Fruit fly (Drosophila melanogaster) whole organism, embryonic: Measurements from ENCODE around the gene ghi.

ENCODE experiments used
- Asciz ChIP-seq: fragments of 200-800 bp; sonication (Bioruptor generic); optimal IDR thresholded peaks from 2 replicates; lab custom pipeline; 2017; ENCODE audit warnings: missing biosample characterization, mild to moderate bottlenecking, missing genetic modification characterization, missing genetic modification reagents
- CG10431 ChIP-seq: fragments of 200-800 bp; sonication (Bioruptor generic); optimal IDR thresholded peaks from 3 replicates; lab custom pipeline; 2018; ENCODE audit warnings: missing biosample characterization, mild to moderate bottlenecking, missing genetic modification characterization
- CG11504 ChIP-seq: fragments of 200-800 bp; sonication (Bioruptor generic); optimal IDR thresholded peaks from 3 replicates; lab custom pipeline; 2019; ENCODE audit warnings: missing biosample characterization, mild to moderate bottlenecking, missing genetic modification characterization, moderate library complexity
- CG12219 ChIP-seq: fragments of 200-800 bp; sonication (Bioruptor generic); optimal IDR thresholded peaks from 3 replicates; lab custom pipeline; 2018; ENCODE audit warnings: missing biosample characterization, mild to moderate bottlenecking, missing genetic modification characterization
- CG12236 ChIP-seq: fragments of 200-800 bp; sonication (Bioruptor generic); optimal IDR thresholded peaks from 2 replicates; lab custom pipeline; 2016; ENCODE audit warnings: missing biosample characterization, missing genetic modification characterization
- CG12391 ChIP-seq: fragments of 200-800 bp; sonication (Bioruptor generic); optimal IDR thresholded peaks from 3 replicates; lab custom pipeline; 2018; ENCODE audit warnings: missing biosample characterization, mild to moderate bottlenecking, missing genetic modification characterization, moderate library complexity
- CG12942 ChIP-seq: fragments of 200-800 bp; sonication (Bioruptor generic); optimal IDR thresholded peaks from 3 replicates; lab custom pipeline; 2016; ENCODE audit warnings: missing biosample characterization, missing genetic modification characterization
- CG13287 ChIP-seq: fragments of 200-800 bp; sonication (Bioruptor generic); IDR thresholded peaks from 2 replicates; pipeline ENCODE4 v1.3.6; 2022; ENCODE audit warnings: missing biosample characterization, missing genetic modification characterization; ENCODE audit not compliant: partially characterized antibody
- CG13775 ChIP-seq: fragments of 200-800 bp; sonication (Bioruptor generic); optimal IDR thresholded peaks from 3 replicates; lab custom pipeline; 2017; ENCODE audit warnings: missing biosample characterization, mild to moderate bottlenecking, missing genetic modification characterization
- CG2712 ChIP-seq: fragments of 200-800 bp; optimal IDR thresholded peaks from 3 replicates; lab custom pipeline; 2019; ENCODE audit warnings: missing biosample characterization, mild to moderate bottlenecking, missing genetic modification characterization, moderate library complexity
- CG34376 ChIP-seq: fragments of 200-800 bp; sonication (Bioruptor generic); optimal IDR thresholded peaks from 2 replicates; lab custom pipeline; 2018; ENCODE audit warnings: missing biosample characterization, mild to moderate bottlenecking, missing genetic modification characterization
- CG3847 ChIP-seq: fragments of 200-800 bp; sonication (Bioruptor generic); IDR thresholded peaks from 2 replicates; pipeline ENCODE4 v1.3.6; 2022; ENCODE audit warnings: missing biosample characterization, missing genetic modification characterization
- CG4360 ChIP-seq: fragments of 200-800 bp; sonication (Bioruptor generic); IDR thresholded peaks from 2 replicates; pipeline ENCODE4 v1.3.6; 2022; ENCODE audit warnings: missing biosample characterization, missing genetic modification characterization
- CG4404 ChIP-seq: fragments of 200-800 bp; sonication (Bioruptor generic); IDR thresholded peaks from 2 replicates; pipeline ENCODE4 v1.3.6; 2022; ENCODE audit warnings: missing biosample characterization, missing genetic modification characterization
- CG6813 ChIP-seq: fragments of 200-800 bp; sonication (Bioruptor generic); optimal IDR thresholded peaks from 2 replicates; lab custom pipeline; 2017; ENCODE audit warnings: missing biosample characterization, missing genetic modification characterization, mild to moderate bottlenecking, moderate library complexity, missing genetic modification reagents
- CG7271 ChIP-seq: fragments of 200-800 bp; sonication (Bioruptor generic); optimal IDR thresholded peaks from 2 replicates; lab custom pipeline; 2018; ENCODE audit warnings: missing biosample characterization, mild to moderate bottlenecking, missing genetic modification characterization, moderate library complexity
- CG7928 ChIP-seq: fragments of 200-800 bp; sonication (Bioruptor generic); optimal IDR thresholded peaks from 2 replicates; lab custom pipeline; 2017; ENCODE audit warnings: missing biosample characterization, mild to moderate bottlenecking, missing genetic modification characterization
- CG8281 ChIP-seq: fragments of 200-800 bp; sonication (Bioruptor generic); optimal IDR thresholded peaks from 2 replicates; lab custom pipeline; 2018; ENCODE audit warnings: missing biosample characterization, mild to moderate bottlenecking, missing genetic modification characterization, moderate library complexity
- CTCF ChIP-seq: fragments of 200-800 bp; sonication (Bioruptor generic); optimal IDR thresholded peaks from 2 replicates; lab custom pipeline; 2017; ENCODE audit warnings: missing biosample characterization, mild to moderate bottlenecking, missing genetic modification characterization, moderate library complexity
- Drgx ChIP-seq: fragments of 200-800 bp; sonication (Bioruptor generic); IDR thresholded peaks from 2 replicates; pipeline ENCODE4 v1.3.6; 2022; ENCODE audit warnings: missing biosample characterization, missing genetic modification characterization
- E2f1 ChIP-seq: fragments of 200-800 bp; sonication (Bioruptor generic); IDR thresholded peaks from 2 replicates; pipeline ENCODE4 v1.3.6; 2022; ENCODE audit warnings: missing biosample characterization, missing genetic modification characterization
- ERR ChIP-seq: fragments of 200-800 bp; sonication (Bioruptor generic); optimal IDR thresholded peaks from 2 replicates; lab custom pipeline; 2016; ENCODE audit warnings: missing biosample characterization, missing genetic modification characterization
- Elba2 ChIP-seq: fragments of 200-800 bp; sonication (Bioruptor generic); optimal IDR thresholded peaks from 3 replicates; lab custom pipeline; 2016; ENCODE audit warnings: missing biosample characterization, missing genetic modification characterization
- HLH4C ChIP-seq: fragments of 200-800 bp; sonication (Bioruptor generic); IDR thresholded peaks from 3 replicates; pipeline ENCODE4 v1.3.6; 2022; ENCODE audit warnings: missing biosample characterization, missing genetic modification characterization; ENCODE audit not compliant: partially characterized antibody
- Lpt ChIP-seq: fragments of >200 bp; optimal IDR thresholded peaks from 2 replicates; lab custom pipeline; 2018; ENCODE audit warnings: missing biosample characterization, missing genetic modification characterization
- Med ChIP-seq: fragments of 200-800 bp; sonication (Bioruptor generic); peaks from one replicate; lab custom pipeline; 2016; ENCODE audit warnings: missing biosample characterization, missing genetic modification characterization, mild to moderate bottlenecking, inconsistent platforms, moderate library complexity
- Meics ChIP-seq: fragments of 200-800 bp; sonication (Bioruptor generic); optimal IDR thresholded peaks from 2 replicates; lab custom pipeline; 2017; ENCODE audit warnings: missing biosample characterization, mild to moderate bottlenecking, missing genetic modification characterization
- Mes4 ChIP-seq: fragments of 200-800 bp; sonication (Bioruptor generic); optimal IDR thresholded peaks from 2 replicates; lab custom pipeline; 2016; ENCODE audit warnings: missing biosample characterization, missing genetic modification characterization
- Ptx1 ChIP-seq: fragments of 200-800 bp; sonication (Bioruptor generic); IDR thresholded peaks from 2 replicates; pipeline ENCODE4 v1.3.6; 2022; ENCODE audit warnings: missing biosample characterization, missing genetic modification characterization
- Sin3A ChIP-seq: fragments of >200 bp; optimal IDR thresholded peaks from 2 replicates; lab custom pipeline; 2018
- Trl ChIP-seq, 3 experiments: fragments of >200 bp in 2 of 3; fragments of 200-800 bp in 1 of 3; sonication (Bioruptor generic) in 1 of 3; optimal IDR thresholded peaks; 2 replicates in 1 of 3; 3 replicates in 2 of 3; lab custom pipeline; 2016 to 2017; ENCODE audit warnings: missing biosample characterization in 1 of 3, missing genetic modification characterization in 1 of 3
- YL-1 ChIP-seq: fragments of 200-800 bp; sonication (Bioruptor generic); optimal IDR thresholded peaks from 3 replicates; lab custom pipeline; 2017; ENCODE audit warnings: missing biosample characterization, mild to moderate bottlenecking, missing genetic modification characterization
- ase ChIP-seq: fragments of 200-800 bp; sonication (Bioruptor generic); IDR thresholded peaks from 3 replicates; pipeline ENCODE4 v1.3.6; 2022; ENCODE audit warnings: missing biosample characterization, missing genetic modification characterization
- croc ChIP-seq: fragments of 200-800 bp; sonication (Bioruptor generic); conservative IDR thresholded peaks from 3 replicates; pipeline ENCODE4 v1.3.6; 2022; ENCODE audit warnings: missing biosample characterization, missing genetic modification characterization
- ewg ChIP-seq: fragments of 200-800 bp; sonication (Bioruptor generic); optimal IDR thresholded peaks from 3 replicates; lab custom pipeline; 2017; ENCODE audit warnings: mild to moderate bottlenecking, missing biosample characterization, missing genetic modification reagents, missing genetic modification characterization
- exex ChIP-seq: fragments of 200-800 bp; sonication (Bioruptor generic); optimal IDR thresholded peaks from 4 replicates; lab custom pipeline; 2018; ENCODE audit warnings: missing biosample characterization, mild to moderate bottlenecking, missing genetic modification characterization, moderate library complexity
- eyg ChIP-seq: fragments of 200-800 bp; sonication (Bioruptor generic); optimal IDR thresholded peaks from 3 replicates; lab custom pipeline; 2016; ENCODE audit warnings: missing biosample characterization, missing genetic modification characterization
- fd102C ChIP-seq: fragments of 200-800 bp; sonication (Bioruptor generic); optimal IDR thresholded peaks from 2 replicates; lab custom pipeline; 2018; ENCODE audit warnings: missing biosample characterization, mild to moderate bottlenecking, missing genetic modification characterization, moderate library complexity
- fd96Cb ChIP-seq: fragments of 200-800 bp; sonication (Bioruptor generic); optimal IDR thresholded peaks from 2 replicates; lab custom pipeline; 2018; ENCODE audit warnings: missing biosample characterization, mild to moderate bottlenecking, missing genetic modification characterization, moderate library complexity
- grau ChIP-seq: fragments of 200-800 bp; optimal IDR thresholded peaks from 3 replicates; lab custom pipeline; 2019; ENCODE audit warnings: missing biosample characterization, mild to moderate bottlenecking, missing genetic modification characterization, moderate library complexity
- gro ChIP-seq: fragments of 200-800 bp; sonication (Bioruptor generic); optimal IDR thresholded peaks from 2 replicates; lab custom pipeline; 2016; ENCODE audit warnings: missing biosample characterization, missing genetic modification characterization
- ind ChIP-seq: fragments of 200-800 bp; sonication (Bioruptor generic); optimal IDR thresholded peaks from 3 replicates; lab custom pipeline; 2016; ENCODE audit warnings: missing biosample characterization, missing genetic modification characterization
- nerfin-1 ChIP-seq: fragments of 200-800 bp; sonication (Bioruptor generic); optimal IDR thresholded peaks from 3 replicates; lab custom pipeline; 2019; ENCODE audit warnings: missing biosample characterization, mild to moderate bottlenecking, missing genetic modification characterization, moderate library complexity
- pros ChIP-seq: fragments of 200-800 bp; sonication (Bioruptor generic); optimal IDR thresholded peaks from 3 replicates; lab custom pipeline; 2019; ENCODE audit warnings: missing biosample characterization, mild to moderate bottlenecking, missing genetic modification characterization, moderate library complexity
- ro ChIP-seq: fragments of 200-800 bp; sonication (Bioruptor generic); IDR thresholded peaks from 2 replicates; pipeline ENCODE4 v1.3.6; 2022; ENCODE audit warnings: missing biosample characterization, missing genetic modification characterization
- scrt ChIP-seq: fragments of 200-800 bp; sonication (Bioruptor generic); optimal IDR thresholded peaks from 2 replicates; lab custom pipeline; 2018; ENCODE audit warnings: missing biosample characterization, mild to moderate bottlenecking, missing genetic modification characterization, moderate library complexity
- sens ChIP-seq: fragments of 200-800 bp; sonication (Bioruptor generic); peaks from one replicate; lab custom pipeline; 2016; ENCODE audit warnings: missing biosample characterization, missing genetic modification characterization
- tap ChIP-seq: fragments of 200-800 bp; optimal IDR thresholded peaks from 3 replicates; lab custom pipeline; 2019; ENCODE audit warnings: missing biosample characterization, mild to moderate bottlenecking, missing genetic modification characterization, moderate library complexity
- vnd ChIP-seq: fragments of 200-800 bp; sonication (Bioruptor generic); IDR thresholded peaks from 3 replicates; pipeline ENCODE4 v1.3.6; 2022; ENCODE audit warnings: missing biosample characterization, missing genetic modification characterization; ENCODE audit not compliant: partially characterized antibody

Gene ghi

dm6 chr3L:9456389-9456788, 4.7 kb downstream of the ghi start:
- no peak for TF ChIP-seq CG13775
- TF ChIP-seq CG8281 (tag; lab: Kevin White, UChicago) = no peak
- no peak for TF ChIP-seq CG12219 (GFP tag; lab: Kevin White, UChicago)
- TF ChIP-seq ase = no peak
- no peak for TF ChIP-seq fd102C (GFP tag; lab: Kevin White, UChicago)
- TF ChIP-seq CG7928 (GFP tag; lab: Kevin White, UChicago) = no peak
- no peak for TF ChIP-seq nerfin-1 (tag; lab: Kevin White, UChicago)
- peak; percentile 8 for TF ChIP-seq Meics (GFP tag; lab: Kevin White, UChicago)
- no peak for TF ChIP-seq croc (GFP tag; lab: Robert Waterston, UW)
- peak; percentile 42; the same call in 1 of the 2 replicates for TF ChIP-seq CG4360 (GFP tag; lab: Robert Waterston, UW)
- peak; percentile 1 for TF ChIP-seq Med (GFP tag; lab: Kevin White, UChicago)
- TF ChIP-seq sens (GFP tag; lab: Kevin White, UChicago) = peak; percentile 31
- TF ChIP-seq Elba2 (GFP tag; lab: Kevin White, UChicago) = peak; percentile 15
- peak; percentile 95 for TF ChIP-seq scrt (GFP tag; lab: Kevin White, UChicago)
- peak; percentile 6 for TF ChIP-seq ewg (GFP tag; lab: Kevin White, UChicago)
- TF ChIP-seq CG6813 (GFP tag; lab: Kevin White, UChicago) = no peak
- peak; percentile 35 for TF ChIP-seq YL-1

dm6 chr3L:9457619-9458092, 6.0 kb downstream of the ghi start, which contains the start of gene CG3437:
Gene CG3437, minus strand, starts transcription at chr3L:9457669.
- TF ChIP-seq CG3847 (GFP tag; lab: Robert Waterston, UW) (peak; percentile 99), grau (tag; lab: Kevin White, UChicago) (peak; percentile 97), Med (GFP tag; lab: Kevin White, UChicago) (peak; percentile 100), Drgx (peak; percentile 100), Sin3A (lab: Kevin White, UChicago) (peak; percentile 49), tap (peak; percentile 94), CTCF (GFP tag; lab: Kevin White, UChicago) (peak; percentile 76), Mes4 (peak; percentile 97), CG2712 (tag; lab: Kevin White, UChicago) (peak; percentile 96), Asciz (GFP tag; lab: Kevin White, UChicago) (peak; percentile 98), ERR (GFP tag; lab: Kevin White, UChicago) (peak; percentile 97), CG7928 (GFP tag; lab: Kevin White, UChicago) (peak; percentile 96), ind (GFP tag; lab: Kevin White, UChicago) (peak; percentile 98), HLH4C (GFP tag; lab: Robert Waterston, UW) (0 out of 3 replicates have a peak, but pooled peaks have one; percentile 40), ro (GFP tag; lab: Robert Waterston, UW) (peak; percentile 98), CG12391 (tag; lab: Kevin White, UChicago) (peak; percentile 98), E2f1 (GFP tag; lab: Robert Waterston, UW) (peak; percentile 99), CG4404 (peak; percentile 99), eyg (peak; percentile 98), vnd (GFP tag; lab: Robert Waterston, UW) (0 out of 3 replicates have a peak, but pooled peaks have one; percentile 29), CG7271 (tag; lab: Kevin White, UChicago) (peak; percentile 98), croc (GFP tag; lab: Robert Waterston, UW) (peak; percentile 98), CG11504 (tag; lab: Kevin White, UChicago) (peak; percentile 98), gro (GFP tag; lab: Kevin White, UChicago) (peak; percentile 98), Trl (optimal IDR thresholded peaks at IDR 0.05; lab: Kevin White, UChicago) (no peak), Trl (GFP tag; optimal IDR thresholded peaks at IDR 0.05; lab: Kevin White, UChicago) (peak; percentile 99), Ptx1 (GFP tag; lab: Robert Waterston, UW) (peak; percentile 100), pros (GFP tag; lab: Kevin White, UChicago) (peak; percentile 76), exex (peak; percentile 93), Lpt (no peak), CG34376 (GFP tag; lab: Kevin White, UChicago) (peak; percentile 99), CG13287 (GFP tag; lab: Robert Waterston, UW) (peak; percentile 58; the same call in 1 of the 2 replicates), CG10431 (GFP tag; lab: Kevin White, UChicago) (peak; percentile 95), CG12942 (GFP tag; lab: Kevin White, UChicago) (peak; percentile 98), CG12236 (peak; percentile 97), fd96Cb (peak; percentile 99)
